Worm (Caenorhabditis elegans) whole organism, L3 larva: ENCODE measurements around the gene C14F11.7.

Experiments used
- egl-27 ChIP-seq: sonication (generic microtip); optimal IDR thresholded peaks from 4 replicates; lab custom pipeline; 2017; ENCODE audit warnings: missing biosample characterization, missing genetic modification reagents, missing genetic modification characterization
- elt-3 ChIP-seq, 3 experiments: fragments of 150-350 bp in 1 of 3; sonication (generic microtip) in 2 of 3; optimal IDR thresholded peaks; 2 replicates in 2 of 3; 4 replicates in 1 of 3; lab custom pipeline; 2014 to 2017; ENCODE audit warnings: missing biosample characterization in 3 of 3, missing genetic modification characterization in 3 of 3
- jun-1 ChIP-seq: fragments of 150-350 bp; optimal IDR thresholded peaks from 2 replicates; lab custom pipeline; 2014; ENCODE audit warnings: missing biosample characterization, missing genetic modification reagents, missing genetic modification characterization
- mdl-1 ChIP-seq: fragments of 150-350 bp; optimal IDR thresholded peaks from 2 replicates; lab custom pipeline; 2014; ENCODE audit warnings: missing biosample characterization, missing genetic modification characterization
- nhr-237 ChIP-seq: fragments of 150-350 bp; optimal IDR thresholded peaks from 2 replicates; lab custom pipeline; 2014; ENCODE audit warnings: missing biosample characterization, missing genetic modification characterization

ce11 chrX:6248778-6249658 lies 40.7 kb upstream of the C14F11.7 start:
- no peak for TF ChIP-seq nhr-237 (tag; lab: Kevin White, UChicago)
- TF ChIP-seq egl-27 (tag; lab: Kevin White, UChicago): no peak
- no peak for TF ChIP-seq elt-3 (tag; optimal IDR thresholded peaks at IDR 0.05; lab: Kevin White, UChicago)
- TF ChIP-seq mdl-1: no peak
- no peak for TF ChIP-seq jun-1 (tag; lab: Kevin White, UChicago)
